5 worm cellular contexts compared by ENCODE assay signal in genomic region chrII:8743379-8744173, ce11.
A peak's percentile ranks its signal among the peaks of the same experiment; 100 is the strongest.
TF ChIP-seq lines count a peak whose summit lies in the region.

Gene mak-1 (plus strand): TSS chrII:8744071.

TF ChIP-seq in whole organism, L1 larva, 84 proteins besides CTCF, POLR2A, EP300 and RAD21 (continues in another document):
- TF ChIP-seq mef-2 (tag; optimal IDR thresholded peaks at IDR 0.05; lab: Kevin White, UChicago) = no peak
- TF ChIP-seq xbp-1 (tag; optimal IDR thresholded peaks at IDR 0.05; lab: Kevin White, UChicago) = peak; percentile 17
- no peak for TF ChIP-seq hpl-2 (GFP tag; optimal IDR thresholded peaks at IDR 0.05; lab: Kevin White, UChicago)
- TF ChIP-seq nhr-20 (tag; optimal IDR thresholded peaks at IDR 0.05; lab: Kevin White, UChicago) = peak; percentile 81
- no peak for TF ChIP-seq C16A3.4 (tag; optimal IDR thresholded peaks at IDR 0.05; lab: Kevin White, UChicago)
- TF ChIP-seq nhr-90 (tag; optimal IDR thresholded peaks at IDR 0.05; lab: Kevin White, UChicago; ENCODE audit: poor library complexity) = peak; percentile 39
- TF ChIP-seq elt-3 (tag; optimal IDR thresholded peaks at IDR 0.05; lab: Kevin White, UChicago) = peak in 1 of 6 experiments; percentile 59
- no peak for TF ChIP-seq fkh-8 (tag; optimal IDR thresholded peaks at IDR 0.05; lab: Kevin White, UChicago)
- no peak for TF ChIP-seq ceh-88 (GFP tag; IDR thresholded peaks at IDR 0.05; lab: Robert Waterston, UW)
- TF ChIP-seq sptf-1 (tag; optimal IDR thresholded peaks at IDR 0.05; lab: Kevin White, UChicago) = no peak
- TF ChIP-seq dpl-1 (GFP tag; optimal IDR thresholded peaks at IDR 0.05; lab: Kevin White, UChicago) = peak in 1 of 3 experiments; percentile 24
- no peak for TF ChIP-seq C34B4.2 (tag; optimal IDR thresholded peaks at IDR 0.05; lab: Kevin White, UChicago)
- TF ChIP-seq pqm-1 (tag; optimal IDR thresholded peaks at IDR 0.05; lab: Kevin White, UChicago) = no peak
- no peak for TF ChIP-seq isw-1 (GFP tag; IDR thresholded peaks at IDR 0.05; lab: Robert Waterston, UW)
- TF ChIP-seq irx-1 (tag; optimal IDR thresholded peaks at IDR 0.05; lab: Kevin White, UChicago) = no peak
- no peak for TF ChIP-seq nhr-11 (tag; optimal IDR thresholded peaks at IDR 0.05; lab: Kevin White, UChicago)
- TF ChIP-seq efl-3 (GFP tag; optimal IDR thresholded peaks at IDR 0.05; lab: Kevin White, UChicago) = no peak
- peak; percentile 47 for TF ChIP-seq tbx-2 (tag; optimal IDR thresholded peaks at IDR 0.05; lab: Kevin White, UChicago)
- no peak for TF ChIP-seq zip-4 (GFP tag; optimal IDR thresholded peaks at IDR 0.05; lab: Kevin White, UChicago)

TF ChIP-seq in whole organism, L3 larva, 47 proteins besides CTCF, POLR2A, EP300 and RAD21:
- TF ChIP-seq nhr-25 (tag; optimal IDR thresholded peaks at IDR 0.05; lab: Kevin White, UChicago) = peak; percentile 55
- TF ChIP-seq nfya-1 (tag; optimal IDR thresholded peaks at IDR 0.05; lab: Kevin White, UChicago; ENCODE audit: insufficient read depth) = peak; percentile 76
- peak; percentile 65 for TF ChIP-seq nhr-43 (tag; optimal IDR thresholded peaks at IDR 0.05; lab: Kevin White, UChicago; ENCODE audit: poor library complexity, severe bottlenecking)
- TF ChIP-seq pqm-1 (tag; optimal IDR thresholded peaks at IDR 0.05; lab: Kevin White, UChicago) = peak; percentile 46
- TF ChIP-seq elt-2 (tag; optimal IDR thresholded peaks at IDR 0.05; lab: Kevin White, UChicago) = peak; percentile 90
- no peak for TF ChIP-seq sea-2 (GFP tag; optimal IDR thresholded peaks at IDR 0.05; lab: Kevin White, UChicago)
- peak; percentile 75 for TF ChIP-seq jun-1 (tag; optimal IDR thresholded peaks at IDR 0.05; lab: Kevin White, UChicago)
- no peak for TF ChIP-seq unc-39 (tag; optimal IDR thresholded peaks at IDR 0.05; lab: Kevin White, UChicago)
- no peak for TF ChIP-seq zag-1 (tag; optimal IDR thresholded peaks at IDR 0.05; lab: Kevin White, UChicago)
- TF ChIP-seq lin-39 (tag; optimal IDR thresholded peaks at IDR 0.05; lab: Kevin White, UChicago) = peak; percentile 30
- peak; percentile 94 for TF ChIP-seq ama-1 (optimal IDR thresholded peaks at IDR 0.05; lab: Kevin White, UChicago)
- TF ChIP-seq nhr-23 (tag; optimal IDR thresholded peaks at IDR 0.05; lab: Kevin White, UChicago) = peak; percentile 17

TF ChIP-seq in whole organism, early embryonic, 17 proteins besides CTCF, POLR2A, EP300 and RAD21:
- TF ChIP-seq F13C5.2 (tag; optimal IDR thresholded peaks at IDR 0.05; lab: Kevin White, UChicago) (no peak), hmg-4 (GFP tag; optimal IDR thresholded peaks at IDR 0.05; lab: Kevin White, UChicago) (peak; percentile 6)

TF ChIP-seq in whole organism, midembryonic, 9 proteins besides CTCF, POLR2A, EP300 and RAD21:
- TF ChIP-seq ztf-29 (GFP tag; IDR thresholded peaks at IDR 0.05; lab: Robert Waterston, UW) (no peak), T22C8.4 (GFP tag; IDR thresholded peaks at IDR 0.05; lab: Robert Waterston, UW) (0 out of 2 replicates have a peak, but pooled peaks have one; percentile 22)

TF ChIP-seq in whole organism, young adult, 124 proteins besides CTCF, POLR2A, EP300 and RAD21:
- TF ChIP-seq lin-26 (GFP tag; IDR thresholded peaks at IDR 0.05; lab: Robert Waterston, UW) (0 out of 2 replicates have a peak, but pooled peaks have one; percentile 29), snpc-4 (GFP tag; optimal IDR thresholded peaks at IDR 0.05; lab: Kevin White, UChicago) (no peak), snpc-4 (tag; optimal IDR thresholded peaks at IDR 0.05; lab: Kevin White, UChicago) (no peak), nfyb-1 (GFP tag; IDR thresholded peaks at IDR 0.05; lab: Robert Waterston, UW) (no peak), nhr-80 (tag; optimal IDR thresholded peaks at IDR 0.05; lab: Kevin White, UChicago) (peak; percentile 31), ama-1 (optimal IDR thresholded peaks at IDR 0.05; lab: Kevin White, UChicago) (peak; percentile 87), ama-1 (GFP tag; optimal IDR thresholded peaks at IDR 0.05; lab: Kevin White, UChicago) (no peak), Y56A3A.18 (GFP tag; IDR thresholded peaks at IDR 0.05; lab: Robert Waterston, UW) (no peak; the same call in 1 of the 2 replicates), lin-40 (tag; optimal IDR thresholded peaks at IDR 0.05; lab: Kevin White, UChicago) (peak; percentile 65), hmg-20 (GFP tag; IDR thresholded peaks at IDR 0.05; lab: Robert Waterston, UW) (no peak), cebp-1 (GFP tag; IDR thresholded peaks at IDR 0.05; lab: Robert Waterston, UW) (no peak), cebp-1 (tag; optimal IDR thresholded peaks at IDR 0.05; lab: Kevin White, UChicago) (peak; percentile 56), aptf-2 (GFP tag; conservative IDR thresholded peaks at IDR 0.05; lab: Robert Waterston, UW) (no peak), F23B12.7 (tag; optimal IDR thresholded peaks at IDR 0.05; lab: Kevin White, UChicago; ENCODE audit: insufficient read depth) (no peak), pbrm-1 (GFP tag; IDR thresholded peaks at IDR 0.05; lab: Robert Waterston, UW) (no peak; the same call in 1 of the 2 replicates), dpl-1 (GFP tag; optimal IDR thresholded peaks at IDR 0.05; lab: Kevin White, UChicago) (no peak), K12H6.12 (tag; optimal IDR thresholded peaks at IDR 0.05; lab: Kevin White, UChicago) (no peak), egl-44 (GFP tag; IDR thresholded peaks at IDR 0.05; lab: Robert Waterston, UW) (no peak), hmg-1.2 (GFP tag; IDR thresholded peaks at IDR 0.05; lab: Robert Waterston, UW) (peak; percentile 16; the same call in 1 of the 2 replicates), F57A8.1 (GFP tag; optimal IDR thresholded peaks at IDR 0.05; lab: Kevin White, UChicago) (no peak), mel-28 (tag; optimal IDR thresholded peaks at IDR 0.05; lab: Kevin White, UChicago; ENCODE audit: borderline replicate concordance) (no peak), let-607 (tag; optimal IDR thresholded peaks at IDR 0.05; lab: Kevin White, UChicago) (peak in 1 of 2 experiments; percentile 29), lag-1 (GFP tag; IDR thresholded peaks at IDR 0.05; lab: Robert Waterston, UW) (no peak), tbp1 (GFP tag; optimal IDR thresholded peaks at IDR 0.05; lab: Kevin White, UChicago) (peak; percentile 10), lir-1 (GFP tag; conservative IDR thresholded peaks at IDR 0.05; lab: Robert Waterston, UW) (no peak), athp-1 (tag; optimal IDR thresholded peaks at IDR 0.05; lab: Kevin White, UChicago) (no peak), snpc-1.1 (tag; optimal IDR thresholded peaks at IDR 0.05; lab: Kevin White, UChicago; ENCODE audit: insufficient read depth) (no peak), xnd-1 (tag; optimal IDR thresholded peaks at IDR 0.05; lab: Kevin White, UChicago) (no peak), ztf-26 (tag; optimal IDR thresholded peaks at IDR 0.05; lab: Kevin White, UChicago) (peak; percentile 22), repo-1 (tag; optimal IDR thresholded peaks at IDR 0.05; lab: Kevin White, UChicago) (no peak), C06A6.2 (GFP tag; conservative IDR thresholded peaks at IDR 0.05; lab: Robert Waterston, UW) (peak; percentile 32; the same call in 1 of the 2 replicates), ceh-100 (GFP tag; IDR thresholded peaks at IDR 0.05; lab: Robert Waterston, UW) (no peak)

Comparison
In these comparisons a context has a peak if more than half of its experiments do, and no peak if none do; other contexts are left out.
1. Of the 8 proteins assayed by ChIP-seq in both whole organism, young adult and whole organism, L1 larva: peak only in whole organism, young adult: none; only in whole organism, L1 larva: lin-35, nhr-90 and unc-130; in both: none; in neither: 3; mixed calls (peak in some experiments, not most) for 2.